Worm (Caenorhabditis elegans): ENCODE results near the gene plx-1.

Gene plx-1

ce11 chrIV:945601-946000 lies 13.7 kb upstream of the plx-1 start, which contains the start of gene faah-3:
faah-3 (minus strand) TSS chrIV:945653.
- TF ChIP-seq fkh-10 (GFP tag; optimal IDR thresholded peaks at IDR 0.05): no peak
- no peak for TF ChIP-seq mxl-2 (GFP tag; conservative IDR thresholded peaks at IDR 0.05)
- TF ChIP-seq mxl-3 (GFP tag; optimal IDR thresholded peaks at IDR 0.05): no peak
- no peak for TF ChIP-seq gei-8 (GFP tag; optimal IDR thresholded peaks at IDR 0.05)
- TF ChIP-seq rbr-2 (tag; optimal IDR thresholded peaks at IDR 0.05): no peak
- no peak for TF ChIP-seq mdt-29 (GFP tag; IDR thresholded peaks at IDR 0.05)
- TF ChIP-seq daf-8 (GFP tag; IDR thresholded peaks at IDR 0.05): no peak
- TF ChIP-seq dpl-1 (GFP tag; optimal IDR thresholded peaks at IDR 0.05): no peak
- TF ChIP-seq nhr-11 (tag; optimal IDR thresholded peaks at IDR 0.05): no peak
- TF ChIP-seq vab-7 (GFP tag; IDR thresholded peaks at IDR 0.05): no peak
- TF ChIP-seq ceh-28 (tag; optimal IDR thresholded peaks at IDR 0.05): no peak
- no peak for TF ChIP-seq nhr-76 (tag; optimal IDR thresholded peaks at IDR 0.05)
- no peak for TF ChIP-seq zag-1 (tag; optimal IDR thresholded peaks at IDR 0.05)
- peak; percentile 70 for TF ChIP-seq nhr-28 (tag; optimal IDR thresholded peaks at IDR 0.05)
- peak; percentile 1 for TF ChIP-seq hlh-11 (tag; optimal IDR thresholded peaks at IDR 0.05)
- TF ChIP-seq sdz-12 (GFP tag; optimal IDR thresholded peaks at IDR 0.05): no peak
- no peak for TF ChIP-seq spr-3 (GFP tag; optimal IDR thresholded peaks at IDR 0.05)
- TF ChIP-seq zip-2 (tag; optimal IDR thresholded peaks at IDR 0.05): no peak
- TF ChIP-seq ceh-62 (tag; optimal IDR thresholded peaks at IDR 0.05): no peak
- peak; percentile 34; the same call in 1 of the 2 replicates for TF ChIP-seq dmd-6 (GFP tag; IDR thresholded peaks at IDR 0.05)
- no peak for TF ChIP-seq pha-4 (GFP tag; IDR thresholded peaks at IDR 0.05)
- TF ChIP-seq pha-4 (tag; optimal IDR thresholded peaks at IDR 0.05): no peak
- TF ChIP-seq lin-39 (tag; optimal IDR thresholded peaks at IDR 0.05): no peak
- TF ChIP-seq pqm-1 (tag; optimal IDR thresholded peaks at IDR 0.05): peak; percentile 74
- TF ChIP-seq nhr-77 (tag; optimal IDR thresholded peaks at IDR 0.05): peak; percentile 2
- no peak for TF ChIP-seq attf-4 (tag; optimal IDR thresholded peaks at IDR 0.05)
- no peak for TF ChIP-seq unc-39 (tag; optimal IDR thresholded peaks at IDR 0.05)
- no peak for TF ChIP-seq spr-1 (tag; optimal IDR thresholded peaks at IDR 0.05)
- TF ChIP-seq fos-1 (tag; optimal IDR thresholded peaks at IDR 0.05): no peak
- no peak for TF ChIP-seq mep-1 (tag; optimal IDR thresholded peaks at IDR 0.05)
- TF ChIP-seq F26F4.8 (GFP tag; conservative IDR thresholded peaks at IDR 0.05): no peak
- no peak for TF ChIP-seq F44E2.7 (GFP tag; IDR thresholded peaks at IDR 0.05)
- TF ChIP-seq ztf-11 (tag; optimal IDR thresholded peaks at IDR 0.05): no peak
- no peak for TF ChIP-seq lsy-2 (tag; optimal IDR thresholded peaks at IDR 0.05)
- no peak for TF ChIP-seq hif-1 (tag; optimal IDR thresholded peaks at IDR 0.05)
- TF ChIP-seq dve-1 (tag; optimal IDR thresholded peaks at IDR 0.05; ENCODE audit: insufficient read depth): peak; percentile 48
- no peak for TF ChIP-seq ZK337.2 (GFP tag; IDR thresholded peaks at IDR 0.05)
- no peak for TF ChIP-seq daf-12 (tag; optimal IDR thresholded peaks at IDR 0.05)
- TF ChIP-seq php-3 (GFP tag; IDR thresholded peaks at IDR 0.05): peak; percentile 76
- TF ChIP-seq arid-1 (GFP tag; conservative IDR thresholded peaks at IDR 0.05): no peak
- TF ChIP-seq snpc-1.2 (GFP tag; IDR thresholded peaks at IDR 0.05): no peak
- no peak for TF ChIP-seq snpc-4 (tag; optimal IDR thresholded peaks at IDR 0.05)
- no peak for TF ChIP-seq lir-3 (tag; optimal IDR thresholded peaks at IDR 0.05)
- no peak for TF ChIP-seq ceh-44 (GFP tag; IDR thresholded peaks at IDR 0.05)
- no peak for TF ChIP-seq cey-2 (tag; optimal IDR thresholded peaks at IDR 0.05; ENCODE audit: borderline replicate concordance, insufficient read depth)
- no peak for TF ChIP-seq daf-16 (GFP tag; optimal IDR thresholded peaks at IDR 0.05)
- peak; percentile 54 for TF ChIP-seq daf-16 (tag; optimal IDR thresholded peaks at IDR 0.05)
- no peak for TF ChIP-seq ztf-7 (tag; optimal IDR thresholded peaks at IDR 0.05)
- TF ChIP-seq dmd-8 (GFP tag; IDR thresholded peaks at IDR 0.05): no peak
- TF ChIP-seq tag-97 (GFP tag; IDR thresholded peaks at IDR 0.05): no peak
- no peak for TF ChIP-seq tra-1 (GFP tag; IDR thresholded peaks at IDR 0.05)

Measured in whole organism, L4 larva.